Worm (Caenorhabditis elegans) whole organism, L1 larva: ENCODE measurements around the gene epic-2.

ENCODE experiments used
- aly-2 ChIP-seq: fragments of 150-350 bp; optimal IDR thresholded peaks from 2 replicates; lab custom pipeline; 2014; ENCODE audit warnings: missing biosample characterization, missing genetic modification characterization
- ama-1 ChIP-seq: fragments of 150-350 bp; optimal IDR thresholded peaks from 2 replicates; lab custom pipeline; 2014
- ets-5 ChIP-seq: fragments of 200-800 bp; sonication (Bioruptor generic); IDR thresholded peaks from 2 replicates; pipeline ENCODE4 v1.3.6; 2022; ENCODE audit warnings: missing genetic modification characterization, missing compliant biosample characterization
- hlh-4 ChIP-seq: sonication (generic microtip); optimal IDR thresholded peaks from 2 replicates; lab custom pipeline; 2016; ENCODE audit warnings: mild to moderate bottlenecking, missing genetic modification characterization, missing compliant biosample characterization
- nhr-12 ChIP-seq: sonication (generic microtip); optimal IDR thresholded peaks from 2 replicates; lab custom pipeline; 2017; ENCODE audit warnings: missing biosample characterization, missing genetic modification characterization
- nhr-76 ChIP-seq: sonication (generic microtip); optimal IDR thresholded peaks from 2 replicates; lab custom pipeline; 2017; ENCODE audit warnings: missing biosample characterization, missing genetic modification characterization
- rnt-1 ChIP-seq: sonication (generic microtip); optimal IDR thresholded peaks from 2 replicates; lab custom pipeline; 2016; ENCODE audit warnings: mild to moderate bottlenecking, missing genetic modification characterization, moderate library complexity, missing compliant biosample characterization
- unc-62 ChIP-seq: fragments of 150-350 bp; optimal IDR thresholded peaks from 2 replicates; lab custom pipeline; 2014; ENCODE audit warnings: missing biosample characterization, missing genetic modification reagents, missing genetic modification characterization
- ztf-4 ChIP-seq: fragments of 150-350 bp; optimal IDR thresholded peaks from 2 replicates; lab custom pipeline; 2014; ENCODE audit warnings: missing biosample characterization, missing genetic modification characterization

ce11 chrIV:1679227-1679626, 41.4 kb upstream of the epic-2 start:
- no peak for TF ChIP-seq rnt-1 (tag; lab: Kevin White, UChicago)
- no peak for TF ChIP-seq aly-2 (tag; lab: Kevin White, UChicago)
- no peak for TF ChIP-seq ztf-4 (tag; lab: Kevin White, UChicago)
- no peak for TF ChIP-seq nhr-76 (tag; lab: Kevin White, UChicago)
- TF ChIP-seq nhr-12 (tag; lab: Kevin White, UChicago), result no peak
- no peak for TF ChIP-seq unc-62 (GFP tag; lab: Kevin White, UChicago)
- TF ChIP-seq ama-1 (lab: Kevin White, UChicago), result no peak
- no peak for TF ChIP-seq hlh-4
- no peak for TF ChIP-seq ets-5 (GFP tag; lab: Robert Waterston, UW)
